Worm (Caenorhabditis elegans): ENCODE results near the gene F37A4.6.

The F37A4.6 gene

DNA sequence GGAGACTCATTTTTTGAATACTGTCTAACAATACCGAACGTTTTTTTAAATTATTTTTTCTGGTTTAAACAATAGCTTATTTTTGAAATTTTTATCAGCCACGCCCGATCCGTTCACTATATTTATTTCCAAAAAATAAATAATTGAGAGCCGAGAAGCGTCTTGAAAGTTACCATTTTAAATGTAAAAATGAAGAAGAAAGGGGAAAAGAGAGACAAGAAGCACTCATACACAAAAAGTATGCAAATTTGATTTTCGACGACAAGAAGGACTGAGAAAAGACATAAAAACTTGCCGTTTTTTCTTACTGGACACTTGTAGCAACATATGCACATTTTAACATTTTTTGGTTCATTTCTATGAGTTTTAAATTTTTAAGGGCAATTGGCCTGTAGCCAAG is 23.8 kb upstream of the F37A4.6 start:
- TF ChIP-seq fkh-10 (GFP tag; optimal IDR thresholded peaks at IDR 0.05), result peak; percentile 79
- no peak for TF ChIP-seq elt-2 (tag; optimal IDR thresholded peaks at IDR 0.05)

DNA sequence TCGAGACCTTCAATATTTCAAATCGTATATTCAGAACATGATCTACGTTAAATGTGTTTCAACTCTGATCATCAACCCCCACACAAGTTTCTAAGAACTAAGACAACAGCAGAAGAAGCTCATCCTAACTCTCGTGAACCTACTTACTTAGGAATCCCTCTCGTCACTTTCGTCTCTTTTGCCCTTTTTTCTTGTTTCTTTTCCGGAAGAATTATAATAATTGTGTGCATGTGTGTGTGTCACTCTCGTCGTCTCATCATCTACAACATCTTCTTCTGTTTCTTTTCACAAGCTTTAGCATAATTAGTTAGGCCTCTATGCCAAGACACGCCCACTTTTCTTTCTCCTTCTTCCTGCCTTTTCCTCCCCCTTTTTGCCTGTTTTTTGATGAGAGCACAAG is 15.1 kb upstream of the F37A4.6 start:
- TF ChIP-seq snpc-4 (tag; optimal IDR thresholded peaks at IDR 0.05) (no peak), nfya-1 (tag; optimal IDR thresholded peaks at IDR 0.05; ENCODE audit: insufficient read depth) (peak; percentile 19)

DNA sequence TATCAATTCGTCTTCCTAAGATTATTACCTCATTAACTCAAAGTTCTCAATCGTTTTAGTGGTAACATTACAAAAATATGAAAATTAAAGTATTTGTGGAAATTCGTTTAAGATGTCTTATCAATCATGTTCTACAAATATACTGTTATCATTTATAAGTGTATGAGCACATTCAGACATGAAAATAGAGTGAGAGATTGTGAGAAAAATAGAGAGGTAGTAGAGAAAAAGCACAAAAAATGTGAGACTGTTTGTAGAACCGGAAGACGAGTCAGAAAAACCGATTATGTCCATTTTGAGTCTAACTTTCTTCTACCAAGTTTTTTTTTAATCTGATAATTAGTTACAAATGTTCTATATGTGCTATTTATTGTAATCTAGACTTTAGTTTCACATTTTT is 12.3 kb upstream of the F37A4.6 start:
- TF ChIP-seq hmg-11 (tag; optimal IDR thresholded peaks at IDR 0.05) (no peak), ceh-82 (tag; optimal IDR thresholded peaks at IDR 0.05) (no peak), lin-39 (tag; optimal IDR thresholded peaks at IDR 0.05) (no peak), fkh-2 (tag; optimal IDR thresholded peaks at IDR 0.05) (no peak), egl-5 (tag; optimal IDR thresholded peaks at IDR 0.05) (no peak), lsy-12 (tag; optimal IDR thresholded peaks at IDR 0.05) (no peak), elt-3 (tag; optimal IDR thresholded peaks at IDR 0.05) (no peak), unc-39 (tag; optimal IDR thresholded peaks at IDR 0.05) (no peak), R02D3.7 (tag; optimal IDR thresholded peaks at IDR 0.05) (no peak), jun-1 (tag; optimal IDR thresholded peaks at IDR 0.05) (peak; percentile 7), ama-1 (optimal IDR thresholded peaks at IDR 0.05) (no peak), ztf-4 (tag; optimal IDR thresholded peaks at IDR 0.05) (no peak), pqm-1 (tag; optimal IDR thresholded peaks at IDR 0.05) (peak; percentile 92), elt-2 (tag; optimal IDR thresholded peaks at IDR 0.05) (peak; percentile 88)

DNA sequence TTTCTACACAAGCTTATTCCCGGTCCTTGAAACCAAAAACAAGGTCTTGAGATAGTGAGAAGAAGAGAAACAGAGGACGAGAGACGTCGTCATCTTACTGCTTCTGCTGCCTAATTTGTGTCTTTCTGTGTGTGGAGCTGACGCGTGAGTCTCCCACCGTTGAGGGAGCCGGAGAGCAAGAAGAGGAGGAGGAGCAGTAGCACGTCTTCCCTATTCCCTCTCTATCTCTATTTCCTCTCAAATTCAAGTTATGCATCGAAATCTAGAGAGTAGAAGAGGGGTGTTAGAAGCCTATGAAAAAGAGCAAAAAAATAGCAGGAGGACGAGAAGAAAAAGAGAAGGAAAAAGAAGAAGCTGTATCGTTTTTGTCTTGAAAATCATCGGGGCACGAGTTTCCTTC is 10.4 kb upstream of the F37A4.6 start:
- no peak for TF ChIP-seq nhr-23 (tag; optimal IDR thresholded peaks at IDR 0.05)
- TF ChIP-seq elt-3 (tag; optimal IDR thresholded peaks at IDR 0.05), result no peak
- TF ChIP-seq nfya-1 (tag; optimal IDR thresholded peaks at IDR 0.05; ENCODE audit: insufficient read depth), result peak; percentile 67
- no peak for TF ChIP-seq egl-27 (tag; optimal IDR thresholded peaks at IDR 0.05)
- TF ChIP-seq unc-62 (GFP tag; optimal IDR thresholded peaks at IDR 0.05), result peak; percentile 5
- TF ChIP-seq lin-15B (tag; optimal IDR thresholded peaks at IDR 0.05), result peak; percentile 2
- TF ChIP-seq hmg-11 (tag; optimal IDR thresholded peaks at IDR 0.05), result peak; percentile 35
- TF ChIP-seq mdl-1 (tag; optimal IDR thresholded peaks at IDR 0.05), result peak; percentile 17
- peak; percentile 68 for TF ChIP-seq lin-39 (tag; optimal IDR thresholded peaks at IDR 0.05)
- TF ChIP-seq snpc-4 (tag; optimal IDR thresholded peaks at IDR 0.05), result peak; percentile 12

DNA sequence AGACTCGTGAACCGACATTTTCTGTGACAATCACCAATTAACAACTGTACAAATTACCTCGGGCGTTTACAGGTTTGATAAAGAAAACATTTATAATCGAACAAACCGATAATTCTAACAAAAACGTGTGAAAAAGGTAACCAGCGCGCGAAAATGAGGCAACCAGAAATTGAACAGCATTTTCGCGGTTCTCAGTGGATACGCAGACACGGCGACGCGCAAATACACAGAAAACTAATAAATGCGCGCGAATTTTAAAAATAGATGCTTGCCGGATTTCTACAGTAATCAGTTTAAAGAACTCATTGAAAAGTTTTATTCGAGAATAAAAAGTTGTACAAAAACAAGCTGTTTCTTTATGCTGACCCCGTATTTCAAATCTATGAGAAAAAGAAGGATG is 4.4 kb downstream of the F37A4.6 start, which contains the start of gene isw-1:
TSS of gene isw-1 (minus strand) at position 118 of the 400 bp plus-strand sequence.
- TF ChIP-seq nhr-23 (tag; optimal IDR thresholded peaks at IDR 0.05) (peak; percentile 51), nhr-43 (tag; optimal IDR thresholded peaks at IDR 0.05; ENCODE audit: poor library complexity, severe bottlenecking) (no peak), unc-39 (tag; optimal IDR thresholded peaks at IDR 0.05) (no peak), nhr-76 (tag; optimal IDR thresholded peaks at IDR 0.05) (no peak), nhr-67 (tag; optimal IDR thresholded peaks at IDR 0.05) (no peak), fkh-10 (GFP tag; optimal IDR thresholded peaks at IDR 0.05) (no peak), daf-12 (tag; optimal IDR thresholded peaks at IDR 0.05) (no peak), nhr-11 (tag; optimal IDR thresholded peaks at IDR 0.05) (no peak), hmg-11 (tag; optimal IDR thresholded peaks at IDR 0.05) (no peak), lin-39 (tag; optimal IDR thresholded peaks at IDR 0.05) (peak; percentile 16), lin-15B (tag; optimal IDR thresholded peaks at IDR 0.05) (peak; percentile 58), nhr-25 (tag; optimal IDR thresholded peaks at IDR 0.05) (peak; percentile 48), R02D3.7 (tag; optimal IDR thresholded peaks at IDR 0.05) (no peak), pha-4 (tag; optimal IDR thresholded peaks at IDR 0.05) (no peak), ceh-28 (tag; optimal IDR thresholded peaks at IDR 0.05) (peak; percentile 60)

DNA sequence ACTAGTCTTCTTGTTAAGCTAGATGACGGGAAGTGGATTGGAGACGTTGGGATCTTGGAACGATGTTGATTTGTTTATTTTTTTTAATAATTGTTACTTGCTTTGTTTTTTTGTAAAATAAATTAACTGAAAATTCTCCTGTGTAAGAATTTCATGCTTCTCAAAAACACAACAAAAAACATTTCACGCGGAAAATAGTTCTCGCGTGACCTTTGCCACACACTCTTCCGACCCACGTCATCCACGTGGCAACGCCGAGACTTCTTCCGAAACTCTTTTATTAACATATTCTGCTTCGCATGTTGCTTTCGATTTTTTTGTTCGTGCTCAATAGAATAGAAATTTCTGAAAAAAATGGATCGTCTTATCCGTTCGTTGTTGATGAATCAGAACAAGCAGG is 6.0 kb downstream of the F37A4.6 start, which contains the start of gene F37A4.5:
TSS of gene F37A4.5 (plus strand) at position 301 of the 400 bp plus-strand sequence.
- TF ChIP-seq nfya-1 (tag; optimal IDR thresholded peaks at IDR 0.05; ENCODE audit: insufficient read depth) (no peak), ceh-9 (tag; optimal IDR thresholded peaks at IDR 0.05) (no peak), ceh-82 (tag; optimal IDR thresholded peaks at IDR 0.05) (no peak), ztf-11 (tag; optimal IDR thresholded peaks at IDR 0.05) (no peak), ama-1 (optimal IDR thresholded peaks at IDR 0.05) (no peak), fkh-10 (GFP tag; optimal IDR thresholded peaks at IDR 0.05) (no peak), ceh-28 (tag; optimal IDR thresholded peaks at IDR 0.05) (no peak), fkh-2 (tag; optimal IDR thresholded peaks at IDR 0.05) (no peak), elt-1 (tag; optimal IDR thresholded peaks at IDR 0.05) (no peak), nhr-237 (tag; optimal IDR thresholded peaks at IDR 0.05) (no peak), nhr-25 (tag; optimal IDR thresholded peaks at IDR 0.05) (no peak), nhr-67 (tag; optimal IDR thresholded peaks at IDR 0.05) (no peak)
